Worm (Caenorhabditis elegans) whole organism, young adult: ENCODE data around the gene epg-7.
A peak's percentile ranks its signal among the peaks of the same experiment; 100 is the strongest.

ENCODE experiments used
- C17E4.6 ChIP-seq: fragments of 200-800 bp; sonication (Bioruptor generic); IDR thresholded peaks from 2 replicates; pipeline ENCODE4 v1.3.6; 2022; ENCODE audit warnings: missing genetic modification reagents, missing genetic modification characterization, missing compliant biosample characterization
- F37B4.10 ChIP-seq: fragments of 200-800 bp; sonication (Bioruptor generic); IDR thresholded peaks from 2 replicates; pipeline ENCODE4 v1.3.6; 2022; ENCODE audit warnings: missing genetic modification characterization, missing compliant biosample characterization
- F52B5.7 ChIP-seq: sonication (generic microtip); optimal IDR thresholded peaks from 2 replicates; lab custom pipeline; 2016; ENCODE audit warnings: mild to moderate bottlenecking, missing genetic modification characterization, missing compliant biosample characterization
- K12H6.12 ChIP-seq: fragments of 200-800 bp; sonication (Bioruptor generic); optimal IDR thresholded peaks from 2 replicates; lab custom pipeline; 2018; ENCODE audit warnings: mild to moderate bottlenecking, missing genetic modification characterization, missing compliant biosample characterization
- Y53G8AR.9 ChIP-seq: fragments of 200-800 bp; sonication (Bioruptor generic); conservative IDR thresholded peaks from 2 replicates; pipeline ENCODE4 v1.3.6; 2022; ENCODE audit warnings: missing genetic modification reagents, missing genetic modification characterization, missing compliant biosample characterization
- Y67H2A.10 ChIP-seq: fragments of 200-800 bp; sonication (Bioruptor generic); conservative IDR thresholded peaks from 2 replicates; pipeline ENCODE4 v1.3.6; 2022; ENCODE audit warnings: missing genetic modification reagents, missing genetic modification characterization, missing compliant biosample characterization
- akir-1 ChIP-seq: fragments of 200-800 bp; sonication (Bioruptor generic); optimal IDR thresholded peaks from 2 replicates; lab custom pipeline; 2018; ENCODE audit warnings: mild to moderate bottlenecking, missing genetic modification characterization, moderate library complexity, missing compliant biosample characterization
- aptf-3 ChIP-seq: fragments of 200-800 bp; sonication (Bioruptor generic); IDR thresholded peaks from 2 replicates; pipeline ENCODE4 v1.3.6; 2022; ENCODE audit warnings: missing genetic modification characterization, missing compliant biosample characterization
- attf-3 ChIP-seq: fragments of 200-800 bp; sonication (Bioruptor generic); conservative IDR thresholded peaks from 2 replicates; pipeline ENCODE4 v1.3.6; 2022; ENCODE audit warnings: missing genetic modification reagents, missing genetic modification characterization, missing compliant biosample characterization
- attf-5 ChIP-seq: fragments of 200-800 bp; sonication (Bioruptor generic); optimal IDR thresholded peaks from 2 replicates; lab custom pipeline; 2018; ENCODE audit warnings: mild to moderate bottlenecking, missing genetic modification characterization, missing compliant biosample characterization
- cebp-1 ChIP-seq, 2 experiments: fragments of 200-800 bp in 1 of 2; sonication (Bioruptor generic) in 1 of 2; sonication (generic microtip) in 1 of 2; IDR thresholded peaks in 1 of 2; optimal IDR thresholded peaks in 1 of 2; 2 replicates each; pipeline versions ENCODE4 v1.3.6 to Lab custom; 2017 to 2022; ENCODE audit warnings: missing compliant biosample characterization in 2 of 2, missing genetic modification characterization in 2 of 2, mild to moderate bottlenecking in 1 of 2, missing genetic modification reagents in 1 of 2, moderate library complexity in 1 of 2
- ceh-79 ChIP-seq: sonication (generic microtip); optimal IDR thresholded peaks from 2 replicates; lab custom pipeline; 2017; ENCODE audit warnings: mild to moderate bottlenecking, missing genetic modification characterization, missing compliant biosample characterization
- ceh-91 ChIP-seq: fragments of 200-800 bp; sonication (Bioruptor generic); IDR thresholded peaks from 2 replicates; pipeline ENCODE4 v1.3.6; 2022; ENCODE audit warnings: missing genetic modification reagents, missing genetic modification characterization, missing compliant biosample characterization
- chd-7 ChIP-seq: sonication (generic microtip); optimal IDR thresholded peaks from 2 replicates; lab custom pipeline; 2016; ENCODE audit warnings: mild to moderate bottlenecking, missing genetic modification characterization, moderate library complexity, missing compliant biosample characterization
- die-1 ChIP-seq: sonication (generic microtip); optimal IDR thresholded peaks from 2 replicates; lab custom pipeline; 2016; ENCODE audit warnings: missing genotype, mild to moderate bottlenecking, missing genetic modification characterization, missing compliant biosample characterization
- egl-44 ChIP-seq: fragments of 200-800 bp; sonication (Bioruptor generic); IDR thresholded peaks from 2 replicates; pipeline ENCODE4 v1.3.6; 2022; ENCODE audit warnings: missing genetic modification reagents, missing genetic modification characterization, missing compliant biosample characterization
- egrh-3 ChIP-seq: fragments of 200-800 bp; sonication (Bioruptor generic); IDR thresholded peaks from 2 replicates; pipeline ENCODE4 v1.3.6; 2022; ENCODE audit warnings: missing genetic modification reagents, missing genetic modification characterization, missing compliant biosample characterization
- him-1 ChIP-seq: sonication (generic microtip); optimal IDR thresholded peaks from 2 replicates; lab custom pipeline; 2016; ENCODE audit warnings: missing genotype, missing genetic modification reagents, missing genetic modification characterization, missing compliant biosample characterization
- hlh-26 ChIP-seq: fragments of 200-800 bp; sonication (Bioruptor generic); conservative IDR thresholded peaks from 2 replicates; pipeline ENCODE4 v1.3.6; 2022; ENCODE audit warnings: missing genetic modification reagents, missing genetic modification characterization, missing compliant biosample characterization
- hmg-20 ChIP-seq: fragments of 200-800 bp; sonication (Bioruptor generic); IDR thresholded peaks from 2 replicates; pipeline ENCODE4 v1.3.6; 2022; ENCODE audit warnings: missing genetic modification reagents, missing genetic modification characterization, missing compliant biosample characterization
- hsf-1 ChIP-seq: fragments of 200-800 bp; sonication (Bioruptor generic); IDR thresholded peaks from 2 replicates; pipeline ENCODE4 v1.3.6; 2022; ENCODE audit warnings: missing genetic modification reagents, missing genetic modification characterization, missing compliant biosample characterization
- lag-1 ChIP-seq: fragments of 200-800 bp; sonication (Bioruptor generic); IDR thresholded peaks from 2 replicates; pipeline ENCODE4 v1.3.6; 2022; ENCODE audit warnings: missing genetic modification reagents, missing genetic modification characterization, missing compliant biosample characterization
- let-607 ChIP-seq, 2 experiments: fragments of 200-800 bp in 1 of 2; sonication (Bioruptor generic) in 1 of 2; sonication (generic microtip) in 1 of 2; optimal IDR thresholded peaks; 2 replicates each; lab custom pipeline; 2016 to 2018; ENCODE audit warnings: mild to moderate bottlenecking in 2 of 2, missing compliant biosample characterization in 2 of 2, missing genetic modification characterization in 2 of 2, moderate library complexity in 2 of 2, missing genotype in 1 of 2
- lin-35 ChIP-seq, 3 experiments: fragments of 150-350 bp in 2 of 3; sonication (generic microtip) in 1 of 3; optimal IDR thresholded peaks; 2 replicates each; lab custom pipeline; 2014 to 2018; ENCODE audit warnings: missing biosample characterization in 3 of 3, missing genetic modification characterization in 3 of 3, missing genetic modification reagents in 3 of 3
- madf-10 ChIP-seq: sonication (generic microtip); optimal IDR thresholded peaks from 2 replicates; lab custom pipeline; 2016; ENCODE audit warnings: mild to moderate bottlenecking, missing genetic modification characterization, missing compliant biosample characterization
- madf-8 ChIP-seq: fragments of 200-800 bp; sonication (Bioruptor generic); conservative IDR thresholded peaks from 2 replicates; pipeline ENCODE4 v1.3.6; 2022; ENCODE audit warnings: missing genetic modification reagents, missing genetic modification characterization, missing compliant biosample characterization
- mel-28 ChIP-seq: sonication (generic microtip); optimal IDR thresholded peaks from 2 replicates; lab custom pipeline; 2016; ENCODE audit warnings: borderline replicate concordance, mild to moderate bottlenecking, missing genetic modification characterization, missing compliant biosample characterization
- mes-4 ChIP-seq: sonication (generic microtip); optimal IDR thresholded peaks from 2 replicates; lab custom pipeline; 2016; ENCODE audit warnings: missing genotype, missing genetic modification characterization, missing compliant biosample characterization
- nfyb-1 ChIP-seq: fragments of 200-800 bp; sonication (Bioruptor generic); IDR thresholded peaks from 2 replicates; pipeline ENCODE4 v1.3.6; 2022; ENCODE audit warnings: missing genetic modification reagents, missing genetic modification characterization, missing compliant biosample characterization
- nhr-179 ChIP-seq: sonication (generic microtip); optimal IDR thresholded peaks from 2 replicates; lab custom pipeline; 2016; ENCODE audit warnings: mild to moderate bottlenecking, missing genetic modification characterization, missing compliant biosample characterization
- nhr-27 ChIP-seq: fragments of 200-800 bp; sonication (Bioruptor generic); optimal IDR thresholded peaks from 2 replicates; lab custom pipeline; 2018; ENCODE audit warnings: mild to moderate bottlenecking, missing genetic modification characterization, moderate library complexity, missing compliant biosample characterization
- nhr-90 ChIP-seq: sonication (generic microtip); optimal IDR thresholded peaks from 2 replicates; lab custom pipeline; 2016; ENCODE audit warnings: missing genotype, mild to moderate bottlenecking, missing genetic modification characterization, missing compliant biosample characterization
- pbrm-1 ChIP-seq: fragments of 200-800 bp; sonication (Bioruptor generic); IDR thresholded peaks from 2 replicates; pipeline ENCODE4 v1.3.6; 2022; ENCODE audit warnings: missing genetic modification reagents, missing genetic modification characterization, missing compliant biosample characterization
- pha-4 ChIP-seq: fragments of 150-350 bp; sonication (generic microtip); optimal IDR thresholded peaks from 2 replicates; lab custom pipeline; 2014; ENCODE audit warnings: missing biosample characterization, missing genetic modification reagents, missing genetic modification characterization
- rec-8 ChIP-seq, 2 experiments: sonication (generic microtip); optimal IDR thresholded peaks; 2 replicates each; lab custom pipeline; 2016; ENCODE audit warnings: mild to moderate bottlenecking in 2 of 2, missing genetic modification characterization in 2 of 2, missing genetic modification reagents in 2 of 2, missing genotype in 2 of 2, missing biosample characterization in 1 of 2, missing compliant biosample characterization in 1 of 2, moderate library complexity in 1 of 2
- rpc-1 ChIP-seq, 2 experiments: fragments of 150-350 bp in 1 of 2; sonication (generic microtip) in 1 of 2; optimal IDR thresholded peaks; 2 replicates each; lab custom pipeline; 2014 to 2018; ENCODE audit warnings: missing biosample characterization in 1 of 2, missing genetic modification characterization in 1 of 2, missing genetic modification reagents in 1 of 2, missing genotype in 1 of 2
- snpc-1.1 ChIP-seq: sonication (generic microtip); optimal IDR thresholded peaks from 2 replicates; lab custom pipeline; 2017; ENCODE audit warnings: missing genetic modification characterization, mild to moderate bottlenecking, missing compliant biosample characterization, antibody characterized with exemption, moderate library complexity, missing genotype, missing genetic modification reagents; ENCODE audit not compliant: insufficient read depth
- snpc-1.3 ChIP-seq: sonication (generic microtip); optimal IDR thresholded peaks from 2 replicates; lab custom pipeline; 2017; ENCODE audit warnings: missing genetic modification characterization, mild to moderate bottlenecking, missing compliant biosample characterization, antibody characterized with exemption, moderate library complexity, missing genotype, missing genetic modification reagents; ENCODE audit not compliant: insufficient read depth
- somi-1 ChIP-seq: fragments of 200-800 bp; sonication (Bioruptor generic); optimal IDR thresholded peaks from 2 replicates; lab custom pipeline; 2018; ENCODE audit warnings: mild to moderate bottlenecking, missing genetic modification characterization, missing compliant biosample characterization
- tbx-9 ChIP-seq: sonication (generic microtip); optimal IDR thresholded peaks from 2 replicates; lab custom pipeline; 2016; ENCODE audit warnings: borderline replicate concordance, missing genetic modification characterization, inconsistent platforms, missing compliant biosample characterization
- unc-130 ChIP-seq: sonication (generic microtip); optimal IDR thresholded peaks from 2 replicates; lab custom pipeline; 2016; ENCODE audit warnings: missing genetic modification reagents, missing genetic modification characterization, missing compliant biosample characterization
- unc-62 ChIP-seq: fragments of 150-350 bp; optimal IDR thresholded peaks from 2 replicates; lab custom pipeline; 2014; ENCODE audit warnings: missing biosample characterization, missing genetic modification reagents, missing genetic modification characterization
- xnd-1 ChIP-seq: sonication (generic microtip); optimal IDR thresholded peaks from 2 replicates; lab custom pipeline; 2016; ENCODE audit warnings: missing genotype, missing genetic modification reagents, missing genetic modification characterization, missing compliant biosample characterization
- ztf-18 ChIP-seq: sonication (generic microtip); optimal IDR thresholded peaks from 2 replicates; lab custom pipeline; 2016; ENCODE audit warnings: missing genotype, mild to moderate bottlenecking, missing genetic modification characterization, missing compliant biosample characterization
- ztf-25 ChIP-seq: fragments of 200-800 bp; sonication (Bioruptor generic); IDR thresholded peaks from 2 replicates; pipeline ENCODE4 v1.3.6; 2022; ENCODE audit warnings: missing genetic modification reagents, missing genetic modification characterization, missing compliant biosample characterization

epg-7 gene

DNA sequence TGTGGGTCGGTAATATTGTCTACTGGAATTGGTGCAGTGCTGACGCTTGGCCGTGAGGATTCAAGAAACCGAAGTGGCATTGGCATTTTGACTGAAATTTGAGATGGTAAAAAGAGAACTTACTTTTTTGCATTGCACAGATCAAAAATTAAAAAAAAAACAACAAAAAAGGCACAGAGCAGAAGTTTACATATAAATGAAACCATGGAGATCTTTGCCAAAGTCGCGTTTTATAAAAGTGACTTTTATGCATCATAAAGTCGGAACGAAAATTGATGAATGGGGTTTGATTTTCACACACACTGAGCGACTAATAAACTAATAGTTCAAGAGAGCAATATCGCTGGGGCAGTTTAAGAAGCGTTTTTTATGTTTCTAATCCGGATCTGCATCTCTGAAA, 12.2 kb upstream of the epg-7 start, which contains the start of gene T08A9.13:
TSS of gene T08A9.13 (minus strand) at position 101 of the 400 bp plus-strand sequence.
- TF ChIP-seq Y67H2A.10 (GFP tag; lab: Robert Waterston, UW): no peak
- no peak for TF ChIP-seq lag-1 (GFP tag; lab: Robert Waterston, UW)
- no peak for TF ChIP-seq him-1 (tag; lab: Kevin White, UChicago)
- no peak for TF ChIP-seq madf-10
- no peak for TF ChIP-seq let-607 (tag; optimal IDR thresholded peaks at IDR 0.05; lab: Kevin White, UChicago)
- no peak for TF ChIP-seq akir-1 (GFP tag; lab: Kevin White, UChicago)
- no peak for TF ChIP-seq nfyb-1 (GFP tag; lab: Robert Waterston, UW)
- TF ChIP-seq mes-4 (tag; lab: Kevin White, UChicago): no peak
- TF ChIP-seq lin-35 (GFP tag; optimal IDR thresholded peaks at IDR 0.05; lab: Kevin White, UChicago): no peak
- TF ChIP-seq madf-8 (GFP tag; lab: Robert Waterston, UW): no peak
- TF ChIP-seq F52B5.7 (tag; lab: Kevin White, UChicago): no peak
- no peak for TF ChIP-seq egrh-3 (GFP tag; lab: Robert Waterston, UW)
- no peak for TF ChIP-seq die-1
- TF ChIP-seq Y53G8AR.9: no peak
- no peak for TF ChIP-seq nhr-27
- TF ChIP-seq snpc-1.3 (tag; lab: Kevin White, UChicago): no peak
- no peak for TF ChIP-seq pbrm-1 (GFP tag; lab: Robert Waterston, UW)

- TF ChIP-seq nhr-90 (tag; lab: Kevin White, UChicago) (peak; percentile 81), mel-28 (tag; lab: Kevin White, UChicago) (no peak), egl-44 (GFP tag; lab: Robert Waterston, UW) (peak; percentile 75), C17E4.6 (GFP tag; lab: Robert Waterston, UW) (no peak), nhr-179 (tag; lab: Kevin White, UChicago) (peak; percentile 63), K12H6.12 (tag; lab: Kevin White, UChicago) (peak; percentile 0), ztf-25 (GFP tag; lab: Robert Waterston, UW) (peak; percentile 71; the same call in 1 of the 2 replicates), snpc-1.3 (tag; lab: Kevin White, UChicago) (peak; percentile 72), nhr-27 (no peak), somi-1 (GFP tag; lab: Kevin White, UChicago) (peak; percentile 14), hlh-26 (GFP tag; lab: Robert Waterston, UW) (no peak), hsf-1 (GFP tag; lab: Robert Waterston, UW) (no peak), snpc-1.1 (tag; lab: Kevin White, UChicago) (peak; percentile 82), rec-8 (tag; optimal IDR thresholded peaks at IDR 0.05; lab: Kevin White, UChicago) (peak; percentile 8 to 79), unc-62 (no peak), ceh-91 (0 out of 2 replicates have a peak, but pooled peaks have one; percentile 27), aptf-3 (GFP tag; lab: Robert Waterston, UW) (no peak), F37B4.10 (GFP tag; lab: Robert Waterston, UW) (no peak), rpc-1 (optimal IDR thresholded peaks at IDR 0.05; lab: Kevin White, UChicago) (peak; percentile 87), rpc-1 (tag; optimal IDR thresholded peaks at IDR 0.05; lab: Kevin White, UChicago) (peak; percentile 88), F52B5.7 (tag; lab: Kevin White, UChicago) (peak; percentile 17), attf-5 (peak; percentile 44), hmg-20 (GFP tag; lab: Robert Waterston, UW) (0 out of 2 replicates have a peak, but pooled peaks have one; percentile 40), ceh-79 (no peak), ztf-18 (tag; lab: Kevin White, UChicago) (peak; percentile 61), let-607 (tag; optimal IDR thresholded peaks at IDR 0.05; lab: Kevin White, UChicago) (peak in 1 of 2 experiments; percentile 8), cebp-1 (GFP tag; IDR thresholded peaks at IDR 0.05; lab: Robert Waterston, UW) (no peak), cebp-1 (tag; optimal IDR thresholded peaks at IDR 0.05; lab: Kevin White, UChicago) (peak; percentile 59), chd-7 (tag; lab: Kevin White, UChicago) (peak; percentile 67), tbx-9 (tag; lab: Kevin White, UChicago) (no peak), xnd-1 (tag; lab: Kevin White, UChicago) (no peak), unc-130 (no peak), attf-3 (GFP tag; lab: Robert Waterston, UW) (no peak), pha-4 (tag; lab: Kevin White, UChicago) (no peak)
Measured at ce11 chrX:7323604-7324003, 10.9 kb upstream of the epg-7 start.
